Fruit fly (Drosophila melanogaster) whole organism, pupa: ENCODE results near the gene CG17110.

Experiments
- CG12605 ChIP-seq: fragments of 200-800 bp; sonication (Bioruptor generic); IDR thresholded peaks from 2 replicates; pipeline ENCODE4 v1.3.6; 2022; ENCODE audit warnings: missing biosample characterization, missing genetic modification characterization
- CG13204 ChIP-seq: fragments of 200-800 bp; sonication (Bioruptor generic); optimal IDR thresholded peaks from 2 replicates; lab custom pipeline; 2018; ENCODE audit warnings: missing biosample characterization, mild to moderate bottlenecking, missing genetic modification characterization, moderate library complexity
- CG15710 ChIP-seq: fragments of 200-800 bp; sonication (Bioruptor generic); optimal IDR thresholded peaks from 2 replicates; lab custom pipeline; 2018; ENCODE audit warnings: missing biosample characterization, mild to moderate bottlenecking, missing genetic modification characterization, moderate library complexity
- CG4496 ChIP-seq: fragments of 200-800 bp; sonication (Bioruptor generic); IDR thresholded peaks from 3 replicates; pipeline ENCODE4 v1.3.6; 2022; ENCODE audit warnings: missing biosample characterization, missing genetic modification characterization
- CG8301 ChIP-seq: fragments of 200-800 bp; sonication (Bioruptor generic); optimal IDR thresholded peaks from 2 replicates; lab custom pipeline; 2018; ENCODE audit warnings: missing biosample characterization, mild to moderate bottlenecking, missing genetic modification characterization
- Snoo ChIP-seq: fragments of 200-800 bp; sonication (Bioruptor generic); optimal IDR thresholded peaks from 3 replicates; lab custom pipeline; 2017; ENCODE audit warnings: missing biosample characterization, mild to moderate bottlenecking, missing genetic modification characterization, inconsistent platforms
- gl ChIP-seq: fragments of 200-800 bp; sonication (Bioruptor generic); optimal IDR thresholded peaks from 2 replicates; lab custom pipeline; 2018; ENCODE audit warnings: missing biosample characterization, mild to moderate bottlenecking, missing genetic modification characterization

DNA sequence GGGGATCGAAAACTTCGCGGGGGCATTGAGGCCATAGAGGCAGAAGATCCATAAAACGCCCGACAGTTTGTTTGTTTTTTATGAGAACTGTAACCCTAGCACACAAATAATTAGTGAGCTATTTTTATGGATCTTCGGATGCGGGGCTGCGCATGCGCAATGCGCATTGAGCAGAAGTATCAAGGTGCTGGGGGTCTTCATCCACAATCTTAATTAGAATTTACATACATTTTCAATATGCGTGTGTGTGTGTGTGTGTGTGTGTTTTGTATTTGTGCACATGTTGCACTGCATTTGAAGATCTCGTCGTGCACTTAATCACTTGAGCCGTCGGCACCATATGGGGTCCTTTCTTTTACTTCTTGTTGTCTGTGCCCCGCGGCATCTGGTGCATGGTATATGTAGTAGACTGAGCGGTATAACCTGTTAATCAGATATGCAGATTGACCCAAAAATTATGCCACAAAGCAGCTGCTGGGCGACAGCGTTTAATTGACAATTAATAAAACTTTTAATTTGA is 48.7 kb upstream of the CG17110 start:
- TF ChIP-seq CG4496 (GFP tag; lab: Robert Waterston, UW) = no peak
- no peak for TF ChIP-seq CG12605 (GFP tag; lab: Robert Waterston, UW)
- TF ChIP-seq gl (tag; lab: Kevin White, UChicago) = no peak
- no peak for TF ChIP-seq CG15710
- no peak for TF ChIP-seq CG8301
- no peak for TF ChIP-seq Snoo (tag; lab: Kevin White, UChicago)
- no peak for TF ChIP-seq CG13204 (GFP tag; lab: Kevin White, UChicago)
